Fruit fly (Drosophila melanogaster): Measurements from ENCODE around the gene GAA1.
A peak's percentile ranks its signal among the peaks of the same experiment; 100 is the strongest.

The GAA1 gene

DNA sequence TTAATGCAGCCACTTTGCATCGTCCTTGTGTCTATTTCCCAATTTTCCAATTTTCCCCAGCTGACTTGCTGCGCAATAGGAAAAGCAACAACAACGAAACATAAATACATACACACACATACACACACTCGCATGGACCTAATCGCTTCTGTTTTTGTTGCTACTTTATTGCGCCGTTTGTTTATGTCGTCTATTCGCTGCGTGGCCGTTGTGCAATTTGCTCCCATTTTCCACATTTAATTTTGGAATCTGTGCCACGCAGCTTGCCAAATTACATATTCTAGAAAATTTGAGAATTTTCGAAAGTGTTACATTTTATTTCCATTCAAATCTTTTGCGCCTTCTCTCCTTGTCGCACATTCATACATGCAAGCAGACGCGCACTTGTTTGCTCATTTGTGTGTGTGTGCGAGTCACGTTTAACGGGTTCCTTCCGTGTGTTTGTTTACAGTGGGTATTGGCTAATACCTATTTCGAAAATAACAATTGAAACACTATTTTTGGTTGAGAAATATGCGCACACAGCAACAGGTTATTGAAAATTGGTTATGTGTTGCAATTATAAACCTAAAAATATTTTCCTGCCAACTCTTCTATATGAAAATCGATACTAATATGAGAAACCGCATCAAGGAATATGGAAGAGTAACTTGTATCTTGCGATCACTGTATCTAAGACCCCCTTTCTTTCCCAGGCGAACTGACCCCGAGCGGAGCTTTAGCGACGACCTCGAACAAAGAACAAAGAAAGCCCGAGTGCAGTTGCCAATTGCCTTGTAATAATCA, 7.2 kb upstream of the GAA1 start (continued):
- TF ChIP-seq HLH54F (GFP tag; optimal IDR thresholded peaks at IDR 0.05) (peak; percentile 33), CG2199 (GFP tag; IDR thresholded peaks at IDR 0.05) (no peak), lilli (GFP tag; optimal IDR thresholded peaks at IDR 0.05) (peak; percentile 45), Pdp1 (GFP tag; optimal IDR thresholded peaks at IDR 0.05) (peak in 1 of 2 experiments; percentile 89), CG8478 (optimal IDR thresholded peaks at IDR 0.05) (peak; percentile 58), CG12219 (GFP tag; optimal IDR thresholded peaks at IDR 0.05) (peak; percentile 23), CG12659 (GFP tag; optimal IDR thresholded peaks at IDR 0.05) (peak; percentile 22), nerfin-1 (tag; optimal IDR thresholded peaks at IDR 0.05) (peak; percentile 22), CG14860 (GFP tag; IDR thresholded peaks at IDR 0.05; ENCODE audit: partially characterized antibody) (no peak), crol (GFP tag; IDR thresholded peaks at IDR 0.05) (no peak), salm (tag; optimal IDR thresholded peaks at IDR 0.05) (no peak), HLH3B (GFP tag; IDR thresholded peaks at IDR 0.05) (no peak), jigr1 (GFP tag; IDR thresholded peaks at IDR 0.05) (no peak), CG10543 (GFP tag; optimal IDR thresholded peaks at IDR 0.05) (peak; percentile 1), CG12104 (GFP tag; optimal IDR thresholded peaks at IDR 0.05) (no peak), phol (tag; optimal IDR thresholded peaks at IDR 0.05) (peak; percentile 41), Neu2 (GFP tag; optimal IDR thresholded peaks at IDR 0.05; ENCODE audit: borderline replicate concordance) (no peak), Tbp (GFP tag; optimal IDR thresholded peaks at IDR 0.05) (no peak), CG11247 (GFP tag; IDR thresholded peaks at IDR 0.05) (no peak), Meics (GFP tag; optimal IDR thresholded peaks at IDR 0.05) (peak; percentile 65), fd102C (GFP tag; optimal IDR thresholded peaks at IDR 0.05) (peak; percentile 8), hkb (optimal IDR thresholded peaks at IDR 0.05) (no peak), hkb (GFP tag; IDR thresholded peaks at IDR 0.05) (peak; percentile 38; the same call in 1 of the 2 replicates), CG10267 (tag; optimal IDR thresholded peaks at IDR 0.05) (peak; percentile 20), CG15479 (GFP tag; optimal IDR thresholded peaks at IDR 0.05) (peak; percentile 59), CG11456 (GFP tag; IDR thresholded peaks at IDR 0.05) (peak; percentile 33; the same call in 1 of the 3 replicates), mam (GFP tag; optimal IDR thresholded peaks at IDR 0.05) (peak; percentile 17), Bgb (GFP tag; IDR thresholded peaks at IDR 0.05; ENCODE audit: partially characterized antibody) (no peak), CG15514 (GFP tag; optimal IDR thresholded peaks at IDR 0.05) (no peak), CG12299 (tag; optimal IDR thresholded peaks at IDR 0.05) (peak; percentile 4), HLHmδ (GFP tag; optimal IDR thresholded peaks at IDR 0.05) (no peak), Lhr (GFP tag; optimal IDR thresholded peaks at IDR 0.05) (no peak), Atf6 (GFP tag; IDR thresholded peaks at IDR 0.05) (peak; percentile 54; the same call in 1 of the 2 replicates), sens-2 (GFP tag; IDR thresholded peaks at IDR 0.05) (no peak), Oaz (GFP tag; IDR thresholded peaks at IDR 0.05) (no peak), CG17328 (GFP tag; IDR thresholded peaks at IDR 0.05) (0 out of 2 replicates have a peak, but pooled peaks have one; percentile 23), Nf-YA (GFP tag; IDR thresholded peaks at IDR 0.05) (no peak), CG5953 (GFP tag; IDR thresholded peaks at IDR 0.05) (no peak), Dad (GFP tag; optimal IDR thresholded peaks at IDR 0.05) (no peak), z (GFP tag; IDR thresholded peaks at IDR 0.05) (no peak)

DNA sequence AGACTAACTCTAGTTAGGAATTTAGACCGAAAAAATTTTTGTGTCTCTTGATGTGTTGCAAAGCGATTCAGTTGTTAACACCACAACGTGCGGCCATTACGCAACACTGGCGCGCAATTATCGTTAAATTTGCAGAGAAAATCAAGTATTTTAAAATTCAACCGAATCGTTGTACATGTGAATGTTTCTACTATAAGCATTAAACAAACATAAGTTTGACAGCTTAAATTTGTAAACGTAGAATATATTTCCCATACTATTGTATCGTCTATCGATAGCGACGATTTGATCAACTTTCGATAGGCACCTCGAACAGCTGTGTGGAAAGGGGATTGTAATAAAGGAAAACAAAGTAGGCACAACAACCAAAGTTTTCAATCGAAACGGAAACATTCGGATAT, 6.4 kb upstream of the GAA1 start, which contains the start of the genes Usp30 and CG16721:
TSS of gene Usp30 (minus strand) at position 245 of the 401 bp plus-strand sequence.
TSS of gene CG16721 (plus strand) at position 327 of the 401 bp plus-strand sequence.
- TF ChIP-seq salm (tag; optimal IDR thresholded peaks at IDR 0.05) (no peak), B-H2 (GFP tag; optimal IDR thresholded peaks at IDR 0.05) (peak; percentile 60), CG17612 (GFP tag; IDR thresholded peaks at IDR 0.05) (no peak), CG10462 (GFP tag; optimal IDR thresholded peaks at IDR 0.05) (peak; percentile 0), CG17359 (tag; optimal IDR thresholded peaks at IDR 0.05) (peak; percentile 24), CG9609 (GFP tag; optimal IDR thresholded peaks at IDR 0.05) (peak; percentile 57), Myb (GFP tag; optimal IDR thresholded peaks at IDR 0.05) (peak; percentile 65), CG34376 (GFP tag; optimal IDR thresholded peaks at IDR 0.05) (peak; percentile 46), Ada2b (GFP tag; IDR thresholded peaks at IDR 0.05) (no peak), Elba2 (GFP tag; optimal IDR thresholded peaks at IDR 0.05) (no peak), CG17361 (GFP tag; IDR thresholded peaks at IDR 0.05) (peak; percentile 52; the same call in 2 of the 3 replicates), CG7372 (GFP tag; IDR thresholded peaks at IDR 0.05) (no peak), CG12236 (GFP tag; optimal IDR thresholded peaks at IDR 0.05) (no peak), CG16779 (GFP tag; IDR thresholded peaks at IDR 0.05) (no peak)

Data from whole organism, embryonic.